Worm (Caenorhabditis elegans): ENCODE measurements around the gene Y54E2A.4.
A peak's percentile ranks its signal among the peaks of the same experiment; 100 is the strongest.

The Y54E2A.4 gene

DNA sequence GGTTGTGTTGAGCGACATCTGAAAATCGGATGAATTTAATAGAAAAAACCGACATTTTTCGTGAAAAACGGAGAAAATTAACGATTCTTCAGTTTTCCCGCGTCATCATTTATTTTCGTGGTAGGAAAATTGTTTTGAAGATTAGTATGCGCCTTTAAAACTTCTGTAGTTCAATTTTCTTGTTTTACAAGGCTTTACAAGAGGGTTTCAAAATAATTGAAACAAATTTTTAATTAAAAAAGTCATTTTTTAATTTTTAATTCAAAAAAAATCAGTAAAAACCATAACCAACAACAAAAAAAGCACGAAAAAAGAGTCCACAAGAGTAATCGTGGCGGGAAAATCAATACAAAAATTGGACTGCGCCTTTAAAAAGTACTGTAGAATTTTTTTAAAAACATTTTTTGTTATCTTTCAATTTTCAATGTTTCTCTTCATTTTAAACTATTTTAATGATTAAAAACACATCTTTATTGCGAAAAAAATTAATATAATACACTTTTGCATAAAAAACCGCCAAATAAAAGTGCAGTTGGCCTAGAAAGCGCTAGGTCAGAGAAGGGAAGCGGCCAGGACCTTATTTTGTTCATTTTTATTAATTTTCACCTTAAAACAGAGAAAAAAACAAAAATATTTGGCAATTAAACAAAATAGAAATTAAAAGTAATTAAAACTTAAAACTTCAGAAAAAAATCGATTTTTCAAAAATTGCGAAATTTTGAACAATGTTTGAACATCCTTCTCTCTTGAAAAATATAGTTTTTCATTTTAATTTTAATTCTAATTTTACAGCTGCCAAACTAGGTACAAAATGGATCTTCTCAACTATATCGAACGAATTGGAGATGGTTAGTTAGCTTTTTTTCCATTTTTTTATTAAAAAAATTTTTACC, at the start of gene Y54E2A.4, which contains the start of gene tac-1 (continued):
- TF ChIP-seq ceh-100 (GFP tag; IDR thresholded peaks at IDR 0.05) (no peak), F22D6.2 (tag; optimal IDR thresholded peaks at IDR 0.05) (no peak), ets-4 (GFP tag; optimal IDR thresholded peaks at IDR 0.05) (no peak), attf-5 (GFP tag; optimal IDR thresholded peaks at IDR 0.05) (no peak), C17E4.6 (GFP tag; IDR thresholded peaks at IDR 0.05) (no peak), hmg-1.2 (GFP tag; IDR thresholded peaks at IDR 0.05) (no peak), Y79H2A.3 (GFP tag; conservative IDR thresholded peaks at IDR 0.05) (no peak), fkh-3 (tag; optimal IDR thresholded peaks at IDR 0.05) (no peak), nhr-80 (tag; optimal IDR thresholded peaks at IDR 0.05) (no peak), efl-1 (GFP tag; optimal IDR thresholded peaks at IDR 0.05) (peak; percentile 74), tbp1 (GFP tag; optimal IDR thresholded peaks at IDR 0.05) (no peak), hsf-1 (GFP tag; IDR thresholded peaks at IDR 0.05) (no peak), ztf-28 (GFP tag; IDR thresholded peaks at IDR 0.05) (no peak), ekl-4 (GFP tag; IDR thresholded peaks at IDR 0.05) (no peak), zim-3 (tag; optimal IDR thresholded peaks at IDR 0.05) (no peak), pbrm-1 (GFP tag; IDR thresholded peaks at IDR 0.05) (no peak), atf-7 (tag; optimal IDR thresholded peaks at IDR 0.05) (no peak), lin-35 (GFP tag; optimal IDR thresholded peaks at IDR 0.05) (no peak), aptf-3 (GFP tag; IDR thresholded peaks at IDR 0.05) (no peak), ceh-58 (GFP tag; IDR thresholded peaks at IDR 0.05) (no peak), xnd-1 (tag; optimal IDR thresholded peaks at IDR 0.05) (peak; percentile 86), snpc-1.1 (tag; optimal IDR thresholded peaks at IDR 0.05; ENCODE audit: insufficient read depth) (peak; percentile 26), die-1 (tag; optimal IDR thresholded peaks at IDR 0.05) (no peak), ztf-26 (tag; optimal IDR thresholded peaks at IDR 0.05) (no peak), B0035.1 (tag; optimal IDR thresholded peaks at IDR 0.05) (no peak), ztf-18 (tag; optimal IDR thresholded peaks at IDR 0.05) (no peak), F23B12.7 (tag; optimal IDR thresholded peaks at IDR 0.05; ENCODE audit: insufficient read depth) (no peak), F10E7.11 (tag; optimal IDR thresholded peaks at IDR 0.05) (no peak), egl-44 (GFP tag; IDR thresholded peaks at IDR 0.05) (no peak), lin-26 (GFP tag; IDR thresholded peaks at IDR 0.05) (no peak), lsl-1 (GFP tag; optimal IDR thresholded peaks at IDR 0.05) (peak; percentile 94), K12H6.12 (tag; optimal IDR thresholded peaks at IDR 0.05) (no peak), lsy-27 (tag; optimal IDR thresholded peaks at IDR 0.05; ENCODE audit: borderline replicate concordance, insufficient read depth) (no peak), F33H1.4 (GFP tag; IDR thresholded peaks at IDR 0.05) (peak; percentile 85), chd-7 (tag; optimal IDR thresholded peaks at IDR 0.05) (no peak), ceh-79 (tag; optimal IDR thresholded peaks at IDR 0.05) (no peak), unc-130 (GFP tag; optimal IDR thresholded peaks at IDR 0.05) (no peak), Y53G8AR.9 (GFP tag; conservative IDR thresholded peaks at IDR 0.05) (no peak), F52B5.7 (tag; optimal IDR thresholded peaks at IDR 0.05) (no peak), ceh-91 (GFP tag; IDR thresholded peaks at IDR 0.05) (peak; percentile 53; the same call in 1 of the 2 replicates), sptf-2 (GFP tag; optimal IDR thresholded peaks at IDR 0.05) (no peak), nfya-1 (tag; optimal IDR thresholded peaks at IDR 0.05; ENCODE audit: borderline replicate concordance, insufficient read depth) (no peak), dpl-1 (GFP tag; optimal IDR thresholded peaks at IDR 0.05) (peak; percentile 21), bed-2 (GFP tag; IDR thresholded peaks at IDR 0.05) (no peak), bed-1 (GFP tag; IDR thresholded peaks at IDR 0.05) (no peak), attf-3 (GFP tag; conservative IDR thresholded peaks at IDR 0.05) (no peak), ztf-25 (GFP tag; IDR thresholded peaks at IDR 0.05) (no peak), mes-4 (tag; optimal IDR thresholded peaks at IDR 0.05) (no peak)
